Fruit fly (Drosophila melanogaster) whole organism, wandering third instar larva: ENCODE measurements around the gene kst.

Experiments used
- Abd-B ChIP-seq: fragments of >200 bp; optimal IDR thresholded peaks from 2 replicates; lab custom pipeline; 2017; ENCODE audit warnings: missing biosample characterization, missing genetic modification characterization
- CG32264 ChIP-seq: fragments of 200-800 bp; sonication (Bioruptor generic); optimal IDR thresholded peaks from 2 replicates; lab custom pipeline; 2016; ENCODE audit warnings: missing biosample characterization, missing genetic modification characterization
- CrebA ChIP-seq: fragments of 200-800 bp; sonication (Bioruptor generic); optimal IDR thresholded peaks from 2 replicates; lab custom pipeline; 2016; ENCODE audit warnings: missing biosample characterization, mild to moderate bottlenecking, missing genetic modification characterization, borderline replicate concordance
- Dfd ChIP-seq: fragments of >200 bp; optimal IDR thresholded peaks from 2 replicates; lab custom pipeline; 2017; ENCODE audit warnings: missing biosample characterization, missing genetic modification characterization
- GATAd ChIP-seq: sonication (Bioruptor generic); optimal IDR thresholded peaks from 2 replicates; lab custom pipeline; 2016; ENCODE audit warnings: missing biosample characterization, missing genetic modification characterization
- HLH106 ChIP-seq: fragments of 200-800 bp; optimal IDR thresholded peaks from 3 replicates; lab custom pipeline; 2019; ENCODE audit warnings: missing biosample characterization, mild to moderate bottlenecking, missing genetic modification characterization, moderate library complexity
- Hr78 ChIP-seq: fragments of >200 bp; optimal IDR thresholded peaks from 2 replicates; lab custom pipeline; 2017; ENCODE audit warnings: missing biosample characterization, missing genetic modification characterization
- Hr83 ChIP-seq: fragments of 200-300 bp; sonication (Bioruptor generic); optimal IDR thresholded peaks from 2 replicates; lab custom pipeline; 2016; ENCODE audit warnings: missing biosample characterization, mild to moderate bottlenecking, missing genetic modification characterization, moderate library complexity; ENCODE audit not compliant: poor library complexity, severe bottlenecking
- Jra ChIP-seq: sonication (Bioruptor generic); optimal IDR thresholded peaks from 2 replicates; lab custom pipeline; 2016; ENCODE audit warnings: missing biosample characterization, missing genetic modification characterization
- Mio ChIP-seq: sonication (Bioruptor generic); optimal IDR thresholded peaks from 2 replicates; lab custom pipeline; 2016; ENCODE audit warnings: missing biosample characterization, missing genetic modification characterization
- Myc ChIP-seq: fragments of >200 bp; optimal IDR thresholded peaks from 2 replicates; lab custom pipeline; 2017
- N ChIP-seq: fragments of >200 bp; optimal IDR thresholded peaks from 2 replicates; lab custom pipeline; 2018; ENCODE audit warnings: missing biosample characterization, missing external identifiers, missing genetic modification characterization
- Rel ChIP-seq, 2 experiments: fragments of 200-800 bp; sonication (Bioruptor generic) in 1 of 2; optimal IDR thresholded peaks; 2 replicates in 1 of 2; 3 replicates in 1 of 2; lab custom pipeline; 2016 to 2019; ENCODE audit warnings: mild to moderate bottlenecking in 2 of 2, missing biosample characterization in 2 of 2, missing genetic modification characterization in 2 of 2, moderate library complexity in 1 of 2
- Vsx2 ChIP-seq: fragments of 200-300, 225-300 bp; sonication (Bioruptor generic); optimal IDR thresholded peaks from 2 replicates; lab custom pipeline; 2018; ENCODE audit warnings: missing biosample characterization, missing genetic modification characterization; ENCODE audit not compliant: partially characterized antibody
- br ChIP-seq: fragments of 200-800 bp; sonication (Bioruptor generic); optimal IDR thresholded peaks from 2 replicates; lab custom pipeline; 2016; ENCODE audit warnings: missing biosample characterization, missing genetic modification characterization
- brk ChIP-seq: fragments of 200-800 bp; sonication (Bioruptor generic); optimal IDR thresholded peaks from 2 replicates; lab custom pipeline; 2016; ENCODE audit warnings: missing biosample characterization, mild to moderate bottlenecking, missing genetic modification characterization
- dsf ChIP-seq: sonication (Bioruptor generic); optimal IDR thresholded peaks from 2 replicates; lab custom pipeline; 2016; ENCODE audit warnings: missing biosample characterization, missing genetic modification characterization, borderline replicate concordance
- ey ChIP-seq: fragments of 200-800 bp; sonication (Bioruptor generic); optimal IDR thresholded peaks from 2 replicates; lab custom pipeline; 2016; ENCODE audit warnings: missing biosample characterization, missing genetic modification characterization
- foxo ChIP-seq, 2 experiments: fragments of 200-800 bp; sonication (Bioruptor generic); optimal IDR thresholded peaks; 2 replicates in 1 of 2; 3 replicates in 1 of 2; lab custom pipeline; 2016 to 2017; ENCODE audit warnings: missing biosample characterization in 2 of 2, missing genetic modification characterization in 2 of 2
- h ChIP-seq: fragments of 200-800 bp; sonication (Bioruptor generic); optimal IDR thresholded peaks from 3 replicates; lab custom pipeline; 2016; ENCODE audit warnings: missing biosample characterization, mild to moderate bottlenecking, missing genetic modification characterization
- jim ChIP-seq: fragments of 175-275, 200-325 bp; sonication (Bioruptor generic); optimal IDR thresholded peaks from 2 replicates; lab custom pipeline; 2016; ENCODE audit warnings: missing biosample characterization, mild to moderate bottlenecking, missing genetic modification characterization
- psq ChIP-seq: fragments of 200-800 bp; sonication (Bioruptor generic); optimal IDR thresholded peaks from 3 replicates; lab custom pipeline; 2017; ENCODE audit warnings: missing biosample characterization, mild to moderate bottlenecking, missing genetic modification characterization, moderate library complexity
- rgr ChIP-seq: fragments of 200-800 bp; sonication (Bioruptor generic); optimal IDR thresholded peaks from 3 replicates; lab custom pipeline; 2016; ENCODE audit warnings: missing biosample characterization, mild to moderate bottlenecking, missing genetic modification characterization
- sage ChIP-seq: fragments of 200-800 bp; sonication (Bioruptor generic); optimal IDR thresholded peaks from 2 replicates; lab custom pipeline; 2016; ENCODE audit warnings: missing biosample characterization, mild to moderate bottlenecking, missing genetic modification characterization
- tai ChIP-seq: sonication (Bioruptor generic); optimal IDR thresholded peaks from 2 replicates; lab custom pipeline; 2016; ENCODE audit warnings: missing biosample characterization, missing genetic modification characterization
- usp ChIP-seq: fragments of >200 bp; optimal IDR thresholded peaks from 2 replicates; lab custom pipeline; 2017; ENCODE audit warnings: missing biosample characterization, missing genetic modification characterization

Gene kst

dm6 chr3L:3411699-3412098, 75.0 kb downstream of the kst start:
- TF ChIP-seq GATAd: no peak
- TF ChIP-seq usp (GFP tag; lab: Kevin White, UChicago): no peak
- TF ChIP-seq HLH106 (tag; lab: Kevin White, UChicago): no peak
- TF ChIP-seq CG32264 (GFP tag; lab: Kevin White, UChicago): no peak
- TF ChIP-seq jim (GFP tag; lab: Kevin White, UChicago): no peak
- no peak for TF ChIP-seq ey
- no peak for TF ChIP-seq foxo (GFP tag; optimal IDR thresholded peaks at IDR 0.05; lab: Kevin White, UChicago)
- no peak for TF ChIP-seq br
- no peak for TF ChIP-seq Myc (lab: Kevin White, UChicago)
- no peak for TF ChIP-seq rgr
- no peak for TF ChIP-seq Abd-B (GFP tag; lab: Kevin White, UChicago)
- TF ChIP-seq N (GFP tag; lab: Kevin White, UChicago): no peak
- no peak for TF ChIP-seq h (GFP tag; lab: Kevin White, UChicago)
- TF ChIP-seq dsf: no peak
- TF ChIP-seq Dfd (GFP tag; lab: Kevin White, UChicago): no peak
- TF ChIP-seq Jra (GFP tag; lab: Kevin White, UChicago): no peak
- TF ChIP-seq, all 38 proteins: peak for 0

- TF ChIP-seq tai (GFP tag; lab: Kevin White, UChicago) (peak; percentile 54), Dfd (GFP tag; lab: Kevin White, UChicago) (no peak), brk (no peak)
Observed at dm6 chr3L:3414796-3415568, 78.3 kb downstream of the kst start.

dm6 chr3L:3415633-3416198, 79.1 kb downstream of the kst start:
- TF ChIP-seq jim (GFP tag; lab: Kevin White, UChicago): no peak
- no peak for TF ChIP-seq tai (GFP tag; lab: Kevin White, UChicago)
- no peak for TF ChIP-seq Hr83 (GFP tag; lab: Kevin White, UChicago)

- TF ChIP-seq Dfd (GFP tag; lab: Kevin White, UChicago) (no peak), rgr (peak; percentile 26), psq (GFP tag; lab: Kevin White, UChicago) (no peak), Hr78 (GFP tag; lab: Kevin White, UChicago) (peak; percentile 13), N (GFP tag; lab: Kevin White, UChicago) (peak; percentile 64), Hr83 (GFP tag; lab: Kevin White, UChicago) (peak; percentile 34), Abd-B (GFP tag; lab: Kevin White, UChicago) (no peak), HLH106 (tag; lab: Kevin White, UChicago) (no peak), Rel (GFP tag; optimal IDR thresholded peaks at IDR 0.05; lab: Kevin White, UChicago) (no peak), Rel (tag; optimal IDR thresholded peaks at IDR 0.05; lab: Kevin White, UChicago) (peak; percentile 36), brk (peak; percentile 26), sage (GFP tag; lab: Kevin White, UChicago) (peak; percentile 57), CrebA (GFP tag; lab: Kevin White, UChicago) (peak; percentile 49), Vsx2 (no peak), h (GFP tag; lab: Kevin White, UChicago) (peak; percentile 13), Mio (GFP tag; lab: Kevin White, UChicago) (no peak), jim (GFP tag; lab: Kevin White, UChicago) (no peak)
Observed at dm6 chr3L:3417120-3417519, 80.5 kb downstream of the kst start.
